Fruit fly (Drosophila melanogaster): ENCODE data around the gene Reck.

- TF ChIP-seq cyc (GFP tag; optimal IDR thresholded peaks at IDR 0.05) (no peak), svp (GFP tag) (no peak), CG3032 (tag; optimal IDR thresholded peaks at IDR 0.05) (no peak), Hr39 (GFP tag; optimal IDR thresholded peaks at IDR 0.05) (no peak), acj6 (GFP tag; optimal IDR thresholded peaks at IDR 0.05) (no peak), CG9139 (GFP tag; optimal IDR thresholded peaks at IDR 0.05) (no peak)
Observed at dm6 chr3L:14970213-14970612, 43.6 kb downstream of the Reck start.

All from whole organism, prepupa.